Worm (Caenorhabditis elegans) whole organism, mixed stage, embryonic: Measurements from ENCODE around the gene ZK185.5.

ENCODE experiments used
- bed-3 ChIP-seq: fragments of 200-800 bp; sonication (Bioruptor generic); optimal IDR thresholded peaks from 3 replicates; lab custom pipeline; 2018; ENCODE audit warnings: mild to moderate bottlenecking, missing genetic modification characterization, moderate library complexity, missing compliant biosample characterization
- ceh-83 ChIP-seq: fragments of 200-800 bp; sonication (Bioruptor generic); optimal IDR thresholded peaks from 2 replicates; lab custom pipeline; 2018; ENCODE audit warnings: mild to moderate bottlenecking, missing genetic modification characterization, missing compliant biosample characterization
- drap-1 ChIP-seq: fragments of 200-800 bp; sonication (Bioruptor generic); optimal IDR thresholded peaks from 3 replicates; lab custom pipeline; 2018; ENCODE audit warnings: mild to moderate bottlenecking, missing genetic modification characterization, missing compliant biosample characterization
- elt-3 ChIP-seq: fragments of 150-350 bp; optimal IDR thresholded peaks from 2 replicates; lab custom pipeline; 2014; ENCODE audit warnings: missing biosample characterization, missing genetic modification characterization
- flh-1 ChIP-seq: fragments of 200-800 bp; sonication (Bioruptor generic); optimal IDR thresholded peaks from 2 replicates; lab custom pipeline; 2018; ENCODE audit warnings: mild to moderate bottlenecking, missing genetic modification characterization, moderate library complexity, missing compliant biosample characterization
- lin-13 ChIP-seq: fragments of 150-350 bp; optimal IDR thresholded peaks from 2 replicates; lab custom pipeline; 2014; ENCODE audit warnings: missing biosample characterization, missing genetic modification characterization
- mab-5 ChIP-seq: fragments of 150-350 bp; optimal IDR thresholded peaks from 2 replicates; lab custom pipeline; 2014; ENCODE audit warnings: missing biosample characterization, missing genetic modification characterization
- mep-1 ChIP-seq: fragments of 150-350 bp; optimal IDR thresholded peaks from 2 replicates; lab custom pipeline; 2017; ENCODE audit warnings: missing biosample characterization, missing genetic modification reagents, missing genetic modification characterization, inconsistent platforms
- nhr-76 ChIP-seq: sonication (generic microtip); optimal IDR thresholded peaks from 2 replicates; lab custom pipeline; 2017; ENCODE audit warnings: missing biosample characterization, missing genetic modification characterization
- snpc-4 ChIP-seq: fragments of 150-350 bp; optimal IDR thresholded peaks from 2 replicates; lab custom pipeline; 2014; ENCODE audit warnings: missing biosample characterization, missing genetic modification characterization
- unc-39 ChIP-seq: fragments of 150-350 bp; optimal IDR thresholded peaks from 2 replicates; lab custom pipeline; 2014; ENCODE audit warnings: missing biosample characterization, missing genetic modification characterization
- unc-62 ChIP-seq: fragments of 150-350 bp; optimal IDR thresholded peaks from 2 replicates; lab custom pipeline; 2014; ENCODE audit warnings: missing biosample characterization, missing genetic modification reagents, missing genetic modification characterization
- zip-8 ChIP-seq: fragments of 150-350 bp; optimal IDR thresholded peaks from 2 replicates; lab custom pipeline; 2014; ENCODE audit warnings: missing biosample characterization, missing genetic modification characterization

ce11 chrIV:4557731-4558130 lies 12.0 kb upstream of the ZK185.5 start:
- TF ChIP-seq drap-1 (no peak), nhr-76 (tag; lab: Kevin White, UChicago) (no peak), mep-1 (tag; lab: Kevin White, UChicago) (no peak), unc-62 (no peak), snpc-4 (tag; lab: Kevin White, UChicago) (no peak), lin-13 (no peak), elt-3 (tag; lab: Kevin White, UChicago) (no peak), ceh-83 (no peak), zip-8 (tag; lab: Kevin White, UChicago) (no peak), unc-39 (tag; lab: Kevin White, UChicago) (no peak), bed-3 (GFP tag; lab: Kevin White, UChicago) (no peak), mab-5 (tag; lab: Kevin White, UChicago) (no peak), flh-1 (GFP tag; lab: Kevin White, UChicago) (no peak)
